Worm (Caenorhabditis elegans) whole organism, L4 larva: ENCODE data around the gene gcy-9.
A peak's percentile ranks its signal among the peaks of the same experiment; 100 is the strongest.

ENCODE experiments used
- F10B5.3 ChIP-seq: sonication (generic microtip); optimal IDR thresholded peaks from 2 replicates; lab custom pipeline; 2016; ENCODE audit warnings: mild to moderate bottlenecking, missing genetic modification characterization, missing compliant biosample characterization
- Y5F2A.4 ChIP-seq: fragments of 200-800 bp; sonication (Bioruptor generic); optimal IDR thresholded peaks from 2 replicates; lab custom pipeline; 2018; ENCODE audit warnings: mild to moderate bottlenecking, missing genetic modification characterization, missing compliant biosample characterization
- Y75B8A.6 ChIP-seq: fragments of 200-800 bp; sonication (Bioruptor generic); IDR thresholded peaks from 2 replicates; pipeline ENCODE4 v1.3.6; 2022; ENCODE audit warnings: missing genetic modification reagents, missing genetic modification characterization, missing compliant biosample characterization
- aha-1 ChIP-seq: fragments of 150-350 bp; peaks from one replicate; lab custom pipeline; 2014; ENCODE audit warnings: missing biosample characterization, missing genetic modification characterization
- ama-1 ChIP-seq: fragments of 150-350 bp; optimal IDR thresholded peaks from 2 replicates; lab custom pipeline; 2014; ENCODE audit warnings: inconsistent platforms, mixed read lengths
- arid-1 ChIP-seq: fragments of 200-800 bp; sonication (Bioruptor generic); conservative IDR thresholded peaks from 2 replicates; pipeline ENCODE4 v1.3.6; 2022; ENCODE audit warnings: missing genetic modification reagents, missing genetic modification characterization, missing compliant biosample characterization
- ceh-20 ChIP-seq: fragments of 200-800 bp; sonication (Bioruptor generic); IDR thresholded peaks from 2 replicates; pipeline ENCODE4 v1.3.6; 2022; ENCODE audit warnings: missing genetic modification reagents, missing genetic modification characterization, missing compliant biosample characterization
- daf-16 ChIP-seq, 3 experiments: sonication (generic microtip); optimal IDR thresholded peaks; 2 replicates each; lab custom pipeline; 2016 to 2017; ENCODE audit warnings: missing genetic modification characterization in 3 of 3, missing genetic modification reagents in 3 of 3, mild to moderate bottlenecking in 2 of 3, missing compliant biosample characterization in 2 of 3, missing biosample characterization in 1 of 3, moderate library complexity in 1 of 3
- dmd-6 ChIP-seq: fragments of 200-800 bp; sonication (Bioruptor generic); IDR thresholded peaks from 2 replicates; pipeline ENCODE4 v1.3.6; 2022; ENCODE audit warnings: missing genetic modification reagents, missing genetic modification characterization, missing compliant biosample characterization
- dve-1 ChIP-seq: sonication (generic microtip); optimal IDR thresholded peaks from 2 replicates; lab custom pipeline; 2017; ENCODE audit warnings: antibody characterized with exemption, mild to moderate bottlenecking, missing genetic modification characterization, missing compliant biosample characterization; ENCODE audit not compliant: insufficient read depth
- hif-1 ChIP-seq, 2 experiments: sonication (generic microtip); optimal IDR thresholded peaks; 2 replicates each; lab custom pipeline; 2016 to 2017; ENCODE audit warnings: missing compliant biosample characterization in 2 of 2, missing genetic modification characterization in 2 of 2, missing genetic modification reagents in 2 of 2, missing genotype in 2 of 2, mild to moderate bottlenecking in 1 of 2
- hlh-11 ChIP-seq: fragments of 200-800 bp; sonication (Bioruptor generic); optimal IDR thresholded peaks from 2 replicates; lab custom pipeline; 2018; ENCODE audit warnings: mild to moderate bottlenecking, missing genetic modification characterization, missing compliant biosample characterization
- hlh-30 ChIP-seq: sonication (generic microtip); optimal IDR thresholded peaks from 2 replicates; lab custom pipeline; 2017; ENCODE audit warnings: antibody characterized with exemption, mild to moderate bottlenecking, missing genetic modification characterization, missing compliant biosample characterization; ENCODE audit not compliant: insufficient read depth
- mdl-1 ChIP-seq, 2 experiments: fragments of 150-350 bp in 1 of 2; sonication (generic microtip) in 1 of 2; optimal IDR thresholded peaks; 2 replicates each; lab custom pipeline; 2014 to 2017; ENCODE audit warnings: missing biosample characterization in 2 of 2, missing genetic modification characterization in 2 of 2
- mep-1 ChIP-seq: fragments of 150-350 bp; sonication (generic microtip); optimal IDR thresholded peaks from 3 replicates; lab custom pipeline; 2014; ENCODE audit warnings: missing biosample characterization, missing genetic modification characterization
- mes-2 ChIP-seq: sonication (generic microtip); optimal IDR thresholded peaks from 2 replicates; lab custom pipeline; 2016; ENCODE audit warnings: missing genotype, mild to moderate bottlenecking, missing genetic modification characterization, missing compliant biosample characterization; ENCODE audit not compliant: poor library complexity, severe bottlenecking
- mxl-2 ChIP-seq: fragments of 200-800 bp; sonication (Bioruptor generic); conservative IDR thresholded peaks from 2 replicates; pipeline ENCODE4 v1.3.6; 2022; ENCODE audit warnings: missing genetic modification reagents, missing genetic modification characterization, missing compliant biosample characterization
- mxl-3 ChIP-seq: fragments of 200-800 bp; sonication (Bioruptor generic); optimal IDR thresholded peaks from 2 replicates; lab custom pipeline; 2018; ENCODE audit warnings: mild to moderate bottlenecking, missing genetic modification characterization, missing compliant biosample characterization
- nhr-10 ChIP-seq: fragments of 150-350 bp; optimal IDR thresholded peaks from 2 replicates; lab custom pipeline; 2014; ENCODE audit warnings: missing biosample characterization, missing genetic modification characterization
- nhr-237 ChIP-seq: sonication (generic microtip); optimal IDR thresholded peaks from 2 replicates; lab custom pipeline; 2017; ENCODE audit warnings: missing biosample characterization, missing genetic modification characterization
- nhr-25 ChIP-seq: sonication (generic microtip); optimal IDR thresholded peaks from 2 replicates; lab custom pipeline; 2017; ENCODE audit warnings: missing genetic modification characterization, mild to moderate bottlenecking, missing compliant biosample characterization, antibody characterized with exemption, moderate library complexity, borderline replicate concordance; ENCODE audit not compliant: insufficient read depth
- nhr-28 ChIP-seq: fragments of 150-350 bp; optimal IDR thresholded peaks from 2 replicates; lab custom pipeline; 2014; ENCODE audit warnings: missing biosample characterization, missing genetic modification characterization
- nhr-42 ChIP-seq: fragments of 200-800 bp; sonication (Bioruptor generic); IDR thresholded peaks from 2 replicates; pipeline ENCODE4 v1.3.6; 2022; ENCODE audit warnings: missing genetic modification characterization, missing compliant biosample characterization
- nhr-77 ChIP-seq: fragments of 150-350 bp; optimal IDR thresholded peaks from 2 replicates; lab custom pipeline; 2014; ENCODE audit warnings: missing biosample characterization, missing genetic modification characterization
- pha-4 ChIP-seq, 2 experiments: fragments of 150-350 bp in 1 of 2; fragments of 200-800 bp in 1 of 2; sonication (Bioruptor generic) in 1 of 2; IDR thresholded peaks in 1 of 2; optimal IDR thresholded peaks in 1 of 2; 2 replicates each; pipeline versions ENCODE4 v1.3.6 to Lab custom; 2014 to 2022; ENCODE audit warnings: missing genetic modification characterization in 2 of 2, missing genetic modification reagents in 2 of 2, missing biosample characterization in 1 of 2, missing compliant biosample characterization in 1 of 2
- php-3 ChIP-seq: fragments of 200-800 bp; sonication (Bioruptor generic); IDR thresholded peaks from 2 replicates; pipeline ENCODE4 v1.3.6; 2022; ENCODE audit warnings: missing genetic modification reagents, missing genetic modification characterization, missing compliant biosample characterization
- pqm-1 ChIP-seq: sonication (generic microtip); optimal IDR thresholded peaks from 2 replicates; lab custom pipeline; 2017; ENCODE audit warnings: missing biosample characterization, missing genetic modification characterization
- rbr-2 ChIP-seq: sonication (generic microtip); optimal IDR thresholded peaks from 2 replicates; lab custom pipeline; 2016; ENCODE audit warnings: missing genotype, missing genetic modification characterization, missing compliant biosample characterization
- spr-3 ChIP-seq: fragments of 200-800 bp; sonication (Bioruptor generic); optimal IDR thresholded peaks from 2 replicates; lab custom pipeline; 2018; ENCODE audit warnings: mild to moderate bottlenecking, missing genetic modification characterization, missing compliant biosample characterization
- tra-1 ChIP-seq: fragments of 200-800 bp; sonication (Bioruptor generic); IDR thresholded peaks from 2 replicates; pipeline ENCODE4 v1.3.6; 2022; ENCODE audit warnings: missing genetic modification reagents, missing genetic modification characterization, missing compliant biosample characterization
- unc-62 ChIP-seq, 3 experiments: fragments of 150-350 bp in 1 of 3; sonication (generic microtip); optimal IDR thresholded peaks in 2 of 3; peaks in 1 of 3; 1 replicate in 1 of 3; 2 replicates in 2 of 3; lab custom pipeline; 2014 to 2017; ENCODE audit warnings: missing biosample characterization in 3 of 3, missing genetic modification characterization in 3 of 3, missing genetic modification reagents in 3 of 3, missing genotype in 1 of 3
- zag-1 ChIP-seq: fragments of 150-350 bp; optimal IDR thresholded peaks from 2 replicates; lab custom pipeline; 2014; ENCODE audit warnings: missing biosample characterization, missing genetic modification characterization

Gene gcy-9

ce11 chrX:11340478-11340877 lies 2.8 kb upstream of the gcy-9 start:
- TF ChIP-seq daf-16 (GFP tag; optimal IDR thresholded peaks at IDR 0.05; lab: Kevin White, UChicago) = no peak
- peak; percentile 44 for TF ChIP-seq daf-16 (tag; optimal IDR thresholded peaks at IDR 0.05; lab: Kevin White, UChicago)
- peak; percentile 40 for TF ChIP-seq pqm-1 (tag; lab: Kevin White, UChicago)
- TF ChIP-seq pha-4 (GFP tag; IDR thresholded peaks at IDR 0.05; lab: Robert Waterston, UW) = 0 out of 2 replicates have a peak, but pooled peaks have one; percentile 18
- TF ChIP-seq pha-4 (tag; optimal IDR thresholded peaks at IDR 0.05; lab: Kevin White, UChicago) = no peak
- peak; percentile 78 for TF ChIP-seq nhr-28 (tag; lab: Kevin White, UChicago)
- peak in 1 of 2 experiments; percentile 19 for TF ChIP-seq mdl-1 (tag; optimal IDR thresholded peaks at IDR 0.05; lab: Kevin White, UChicago)
- 0 out of 2 replicates have a peak, but pooled peaks have one; percentile 10 for TF ChIP-seq dmd-6 (GFP tag; lab: Robert Waterston, UW)
- TF ChIP-seq hlh-30 = peak; percentile 37
- TF ChIP-seq nhr-77 = peak; percentile 63
- TF ChIP-seq nhr-237 (tag; lab: Kevin White, UChicago) = no peak
- peak; percentile 10 for TF ChIP-seq hlh-11
- peak; percentile 56 for TF ChIP-seq dve-1 (tag; lab: Kevin White, UChicago)
- TF ChIP-seq ceh-20 (GFP tag; lab: Robert Waterston, UW) = no peak
- TF ChIP-seq mxl-2 = no peak

- TF ChIP-seq unc-62 (GFP tag; optimal IDR thresholded peaks at IDR 0.05 in 1 of 2; lab: Kevin White, UChicago) (peak in 1 of 2 experiments; percentile 68), unc-62 (tag; optimal IDR thresholded peaks at IDR 0.05; lab: Kevin White, UChicago) (no peak), mep-1 (peak; percentile 27), hlh-11 (peak; percentile 77), tra-1 (0 out of 2 replicates have a peak, but pooled peaks have one; percentile 39), spr-3 (GFP tag; lab: Kevin White, UChicago) (no peak), dve-1 (tag; lab: Kevin White, UChicago) (peak; percentile 60), nhr-10 (peak; percentile 39), Y5F2A.4 (GFP tag; lab: Kevin White, UChicago) (no peak), dmd-6 (GFP tag; lab: Robert Waterston, UW) (peak; percentile 53), zag-1 (no peak), ama-1 (lab: Kevin White, UChicago) (no peak), rbr-2 (peak; percentile 4), daf-16 (GFP tag; optimal IDR thresholded peaks at IDR 0.05; lab: Kevin White, UChicago) (no peak), daf-16 (tag; optimal IDR thresholded peaks at IDR 0.05; lab: Kevin White, UChicago) (peak; percentile 72), mdl-1 (tag; optimal IDR thresholded peaks at IDR 0.05; lab: Kevin White, UChicago) (peak in 1 of 2 experiments; percentile 13), hlh-30 (peak; percentile 11), php-3 (GFP tag; lab: Robert Waterston, UW) (0 out of 2 replicates have a peak, but pooled peaks have one; percentile 5), Y75B8A.6 (GFP tag; lab: Robert Waterston, UW) (no peak), mxl-3 (GFP tag; lab: Kevin White, UChicago) (peak; percentile 14), nhr-77 (no peak), aha-1 (tag; lab: Kevin White, UChicago) (peak; percentile 83), pqm-1 (tag; lab: Kevin White, UChicago) (peak; percentile 16), nhr-42 (GFP tag; lab: Robert Waterston, UW) (0 out of 2 replicates have a peak, but pooled peaks have one; percentile 19), hif-1 (tag; optimal IDR thresholded peaks at IDR 0.05; lab: Kevin White, UChicago) (no peak), nhr-28 (tag; lab: Kevin White, UChicago) (peak; percentile 99)
Observed at ce11 chrX:11339375-11339924, 1.8 kb upstream of the gcy-9 start, which contains the start of gene aco-1. aco-1 (plus strand) TSS chrX:11339874.

ce11 chrX:11337095-11337494 lies 588 bp downstream of the gcy-9 start:
- no peak for TF ChIP-seq nhr-25 (tag; lab: Kevin White, UChicago)
- no peak for TF ChIP-seq F10B5.3 (tag; lab: Kevin White, UChicago)
- TF ChIP-seq arid-1 (GFP tag; lab: Robert Waterston, UW) = no peak
- TF ChIP-seq mdl-1 (tag; optimal IDR thresholded peaks at IDR 0.05; lab: Kevin White, UChicago) = no peak
- no peak for TF ChIP-seq pqm-1 (tag; lab: Kevin White, UChicago)
- TF ChIP-seq mes-2 = no peak
- peak; percentile 94 for TF ChIP-seq aha-1 (tag; lab: Kevin White, UChicago)
